Worm (Caenorhabditis elegans) whole organism, mixed stage, embryonic: ENCODE measurements around the gene C15H9.11.

Experiments
- ces-1 ChIP-seq: fragments of 150-350 bp; optimal IDR thresholded peaks from 2 replicates; lab custom pipeline; 2014; ENCODE audit warnings: missing biosample characterization, missing genetic modification reagents, missing genetic modification characterization
- lin-13 ChIP-seq: fragments of 150-350 bp; optimal IDR thresholded peaks from 2 replicates; lab custom pipeline; 2014; ENCODE audit warnings: missing biosample characterization, missing genetic modification characterization
- mep-1 ChIP-seq: fragments of 150-350 bp; optimal IDR thresholded peaks from 2 replicates; lab custom pipeline; 2017; ENCODE audit warnings: missing biosample characterization, missing genetic modification reagents, missing genetic modification characterization, inconsistent platforms
- nhr-12 ChIP-seq: fragments of 150-350 bp; optimal IDR thresholded peaks from 2 replicates; lab custom pipeline; 2014; ENCODE audit warnings: missing biosample characterization, missing genetic modification characterization
- nhr-237 ChIP-seq: fragments of 150-350 bp; optimal IDR thresholded peaks from 2 replicates; lab custom pipeline; 2014; ENCODE audit warnings: missing biosample characterization, missing genetic modification characterization
- nhr-76 ChIP-seq: sonication (generic microtip); optimal IDR thresholded peaks from 2 replicates; lab custom pipeline; 2017; ENCODE audit warnings: missing biosample characterization, missing genetic modification characterization
- snpc-4 ChIP-seq: fragments of 150-350 bp; optimal IDR thresholded peaks from 2 replicates; lab custom pipeline; 2014; ENCODE audit warnings: missing biosample characterization, missing genetic modification characterization
- unc-62 ChIP-seq: fragments of 150-350 bp; optimal IDR thresholded peaks from 2 replicates; lab custom pipeline; 2014; ENCODE audit warnings: missing biosample characterization, missing genetic modification reagents, missing genetic modification characterization

DNA sequence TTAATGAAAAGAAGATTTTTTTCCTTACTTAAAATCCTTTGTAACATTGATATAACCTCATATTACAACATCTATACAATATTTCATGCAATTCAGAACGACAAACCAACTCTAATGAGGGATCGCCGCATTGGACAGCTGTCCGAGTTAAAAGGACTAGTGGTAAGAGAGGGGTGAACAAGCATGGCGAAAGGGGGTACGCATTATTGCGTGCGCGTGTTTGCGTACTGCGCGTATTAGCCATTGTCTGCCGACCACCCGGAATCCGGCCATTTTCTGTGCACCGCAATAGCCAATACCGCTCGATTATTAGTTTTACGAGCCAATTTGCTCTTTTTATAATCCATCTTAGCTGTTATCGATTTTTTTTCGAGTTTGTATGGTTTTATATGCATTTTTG lies 5.6 kb downstream of the C15H9.11 start, which contains the start of gene C15H9.4:
- TF ChIP-seq snpc-4 (no peak), unc-62 (no peak), nhr-76 (no peak), nhr-237 (tag; lab: Kevin White, UChicago) (no peak), lin-13 (tag; lab: Kevin White, UChicago) (peak; percentile 57), ces-1 (GFP tag; lab: Kevin White, UChicago) (peak; percentile 71), nhr-12 (no peak), mep-1 (peak; percentile 16)
